Worm (Caenorhabditis elegans): ENCODE measurements around the gene asm-2.

- TF ChIP-seq aha-1 (tag; optimal IDR thresholded peaks at IDR 0.05) (no peak), nhr-76 (tag; optimal IDR thresholded peaks at IDR 0.05) (no peak), dpl-1 (GFP tag; optimal IDR thresholded peaks at IDR 0.05) (no peak), pqm-1 (tag; optimal IDR thresholded peaks at IDR 0.05) (no peak), ceh-63 (GFP tag; optimal IDR thresholded peaks at IDR 0.05) (no peak), unc-62 (GFP tag; optimal IDR thresholded peaks at IDR 0.05) (no peak), ama-1 (optimal IDR thresholded peaks at IDR 0.05) (no peak), egl-27 (tag; optimal IDR thresholded peaks at IDR 0.05) (no peak), mdl-1 (tag; optimal IDR thresholded peaks at IDR 0.05) (no peak), snpc-4 (tag; optimal IDR thresholded peaks at IDR 0.05) (no peak), elt-3 (tag; optimal IDR thresholded peaks at IDR 0.05) (no peak), fos-1 (tag; optimal IDR thresholded peaks at IDR 0.05) (no peak), zag-1 (tag; optimal IDR thresholded peaks at IDR 0.05) (no peak), lin-13 (GFP tag; optimal IDR thresholded peaks at IDR 0.05) (no peak)
Measured at ce11 chrX:11323225-11323624, 826 bp downstream of the asm-2 start.
